Worm (Caenorhabditis elegans): ENCODE data around the gene fbxb-15.
"Not testable (repeated sequence)": the region's sequence is repeated elsewhere in the genome, so short reads cannot be mapped to it uniquely, and the experiment has no call there.

Gene fbxb-15

DNA sequence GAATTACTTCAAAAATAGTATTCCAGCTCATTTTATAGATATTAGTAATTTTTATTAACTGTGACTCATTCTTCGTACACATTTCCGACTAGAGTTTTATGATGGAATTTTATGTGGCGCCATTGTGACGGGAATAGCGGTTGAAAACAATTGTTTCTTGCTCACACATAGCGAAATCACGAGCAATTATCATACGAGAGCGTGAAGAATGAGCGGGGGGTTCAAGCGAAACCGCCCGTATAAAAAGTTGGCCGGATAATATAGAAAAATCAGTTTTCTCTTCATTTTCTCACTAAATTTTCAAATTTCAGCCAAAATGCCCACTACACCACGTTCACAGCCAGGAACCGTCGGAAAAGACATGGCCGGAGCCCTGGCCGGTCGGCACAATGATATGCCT lies 19.8 kb downstream of the fbxb-15 start, which contains the start of gene C08E3.1:
C08E3.1 (plus strand) TSS at position 301 of the 400 bp plus-strand sequence.
- TF ChIP-seq ceh-2, ceh-48, sdc-2 (tag; optimal IDR thresholded peaks at IDR 0.05): not testable (repeated sequence)

DNA sequence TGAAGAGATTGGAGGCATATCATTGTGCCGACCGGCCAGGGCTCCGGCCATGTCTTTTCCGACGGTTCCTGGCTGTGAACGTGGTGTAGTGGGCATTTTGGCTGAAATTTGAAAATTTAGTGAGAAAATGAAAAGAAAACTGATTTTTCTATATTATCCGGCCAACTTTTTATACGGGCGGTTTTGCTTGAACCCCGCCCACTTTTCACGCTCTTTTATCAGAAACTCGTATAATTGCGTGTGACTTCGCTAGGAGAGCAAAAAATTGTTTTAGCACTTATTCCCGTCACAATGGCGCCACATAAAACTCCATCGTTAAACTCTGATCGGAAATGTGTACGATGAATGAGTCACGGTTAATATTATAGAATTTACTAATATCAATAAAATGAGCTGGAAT lies 21.1 kb downstream of the fbxb-15 start, which contains the start of gene C08E3.13:
C08E3.13 (minus strand) TSS at position 101 of the 400 bp plus-strand sequence.
- TF ChIP-seq rnt-1 (tag; optimal IDR thresholded peaks at IDR 0.05); elt-4 (tag; optimal IDR thresholded peaks at IDR 0.05); dmd-4 (tag; optimal IDR thresholded peaks at IDR 0.05; ENCODE audit: borderline replicate concordance): not testable (repeated sequence)

DNA sequence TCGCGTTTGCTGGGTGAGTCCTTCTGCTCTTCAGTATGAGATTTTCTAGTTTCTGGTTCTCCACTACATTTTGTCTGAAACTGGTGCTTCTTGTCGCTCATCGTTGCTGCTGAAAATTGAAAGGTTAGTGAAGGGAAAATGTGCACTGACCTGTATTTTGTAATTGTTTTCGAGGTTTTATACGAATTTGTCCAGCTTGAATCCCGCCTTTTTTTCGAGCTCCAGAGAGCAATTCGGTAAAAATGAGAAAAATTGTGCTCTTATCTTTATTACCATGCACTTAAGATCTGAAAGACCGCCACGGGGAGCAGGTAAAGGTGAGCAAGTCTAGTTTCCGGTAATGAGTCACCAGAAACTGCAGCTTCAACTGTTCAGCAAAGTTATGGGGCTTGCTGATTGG lies 25.5 kb downstream of the fbxb-15 start, which contains the start of gene C08E3.15:
C08E3.15 (minus strand) TSS at position 101 of the 400 bp plus-strand sequence.
- TF ChIP-seq pros-1, ref-2, C08G9.2 (tag; optimal IDR thresholded peaks at IDR 0.05): not testable (repeated sequence)

DNA sequence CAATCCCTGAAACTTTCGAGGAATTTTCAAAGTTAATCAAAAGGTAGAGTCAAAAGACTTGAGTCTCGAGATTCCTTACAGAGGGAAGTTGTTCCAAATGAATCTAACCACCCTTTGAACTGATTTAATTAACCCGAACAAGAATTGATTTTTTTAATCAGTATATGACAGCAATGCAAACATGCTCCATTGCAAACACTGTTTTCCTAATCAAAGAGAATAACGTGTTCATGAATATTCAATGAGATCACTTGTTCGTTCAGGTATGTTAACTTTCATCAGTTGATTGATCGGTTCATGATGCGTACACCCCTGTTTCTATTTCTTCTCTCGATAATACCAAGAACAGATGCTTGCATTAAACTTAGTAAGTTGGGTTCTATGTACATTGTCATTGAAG lies 27.6 kb downstream of the fbxb-15 start, which contains the start of gene C08E3.14:
C08E3.14 (plus strand) TSS at position 301 of the 400 bp plus-strand sequence.
- no peak for TF ChIP-seq ceh-2 (tag; optimal IDR thresholded peaks at IDR 0.05)
- no peak for TF ChIP-seq gmeb-2 (tag; optimal IDR thresholded peaks at IDR 0.05)
- TF ChIP-seq ceh-22 (tag; optimal IDR thresholded peaks at IDR 0.05), result no peak
- no peak for TF ChIP-seq ceh-30 (tag; optimal IDR thresholded peaks at IDR 0.05)
- TF ChIP-seq unc-42 (tag; optimal IDR thresholded peaks at IDR 0.05), result no peak
- TF ChIP-seq ama-1 (optimal IDR thresholded peaks at IDR 0.05), result no peak
- TF ChIP-seq nhr-11 (tag; optimal IDR thresholded peaks at IDR 0.05), result no peak
- no peak for TF ChIP-seq pha-4 (tag; optimal IDR thresholded peaks at IDR 0.05)
- no peak for TF ChIP-seq ceh-45 (GFP tag; IDR thresholded peaks at IDR 0.05)
- no peak for TF ChIP-seq tbx-7 (tag; optimal IDR thresholded peaks at IDR 0.05)
- no peak for TF ChIP-seq pag-3 (tag; optimal IDR thresholded peaks at IDR 0.05; ENCODE audit: borderline replicate concordance)
- no peak for TF ChIP-seq nhr-232 (tag; optimal IDR thresholded peaks at IDR 0.05)

DNA sequence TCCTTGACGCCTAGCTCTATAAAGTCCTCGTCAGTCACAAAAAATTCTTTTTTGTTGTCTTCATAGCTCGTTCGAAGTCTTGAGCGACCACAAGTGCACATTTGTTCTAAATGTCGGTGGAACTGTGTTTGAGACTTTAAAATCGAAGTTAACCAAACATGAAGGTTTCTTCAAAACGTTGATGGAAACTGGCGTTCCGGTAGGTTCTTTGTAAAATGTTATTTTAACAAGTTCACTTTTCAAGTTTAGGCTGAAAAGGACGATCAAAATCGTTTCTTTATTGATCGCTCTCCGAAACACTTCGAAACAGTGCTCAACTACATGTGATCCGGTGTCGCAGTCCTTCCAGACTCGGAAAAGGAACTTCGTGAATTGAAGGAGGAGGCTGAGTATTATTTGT lies 28.7 kb downstream of the fbxb-15 start, which contains the start of gene fbxa-160:
fbxa-160 (minus strand) TSS at position 101 of the 400 bp plus-strand sequence.
- TF ChIP-seq Y22D7AL.16 (tag; optimal IDR thresholded peaks at IDR 0.05) (no peak), lim-6 (tag; optimal IDR thresholded peaks at IDR 0.05) (no peak), pha-2 (tag; optimal IDR thresholded peaks at IDR 0.05) (no peak), che-1 (tag; optimal IDR thresholded peaks at IDR 0.05) (no peak), F13H6.1 (tag; optimal IDR thresholded peaks at IDR 0.05) (no peak), npax-4 (tag; optimal IDR thresholded peaks at IDR 0.05) (no peak), unc-55 (GFP tag; optimal IDR thresholded peaks at IDR 0.05) (no peak), ama-1 (optimal IDR thresholded peaks at IDR 0.05) (no peak), ref-2 (tag; optimal IDR thresholded peaks at IDR 0.05) (no peak)

DNA sequence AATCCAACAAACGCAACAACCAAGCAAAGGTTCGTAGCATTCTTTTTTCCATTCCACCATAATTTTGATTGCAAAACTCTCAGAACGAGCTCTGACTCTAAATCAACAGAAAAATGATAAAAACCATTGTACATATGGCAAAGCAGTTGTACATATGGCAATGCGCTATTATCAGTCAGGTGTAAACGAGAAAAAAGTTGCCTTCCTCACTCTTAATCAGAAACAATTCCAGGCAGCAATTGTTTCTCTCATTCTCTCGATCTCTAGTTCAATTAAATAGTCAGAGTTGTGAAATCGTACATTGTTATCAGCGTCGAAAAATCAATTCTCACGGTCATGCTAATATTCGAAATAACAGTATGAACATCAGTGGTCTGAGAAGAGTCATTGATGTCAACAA lies 31.5 kb downstream of the fbxb-15 start:
- peak; percentile 46 for TF ChIP-seq elt-2 (tag; optimal IDR thresholded peaks at IDR 0.05)
- TF ChIP-seq C08G9.2 (tag; optimal IDR thresholded peaks at IDR 0.05), result no peak

DNA sequence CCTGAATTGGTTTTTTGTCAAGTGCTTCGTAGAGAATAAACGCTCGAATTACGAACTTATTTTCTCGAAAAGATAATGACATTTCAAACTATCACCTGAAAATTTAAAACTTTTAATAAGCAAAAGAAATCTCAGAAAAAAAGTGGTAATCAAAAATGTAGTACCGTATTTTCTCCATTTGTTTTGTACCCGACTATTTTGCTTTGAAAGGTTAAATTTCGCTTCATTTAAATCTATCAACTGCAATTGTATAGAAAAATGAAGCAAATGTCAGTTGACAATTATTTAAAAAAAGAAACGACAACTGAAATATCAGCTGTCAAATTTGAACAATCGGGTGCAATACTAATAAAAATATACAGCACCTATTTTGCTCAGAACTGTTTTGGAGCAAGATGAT lies 32.1 kb downstream of the fbxb-15 start, which contains the start of gene fbxa-158:
fbxa-158 (minus strand) TSS at position 101 of the 400 bp plus-strand sequence.
- no peak for TF ChIP-seq hlh-8 (tag; optimal IDR thresholded peaks at IDR 0.05)
- TF ChIP-seq ceh-14 (tag; optimal IDR thresholded peaks at IDR 0.05), result no peak
- TF ChIP-seq pqm-1 (tag; optimal IDR thresholded peaks at IDR 0.05), result no peak
- no peak for TF ChIP-seq hlh-30 (tag; optimal IDR thresholded peaks at IDR 0.05; ENCODE audit: insufficient read depth)
